Fruit fly (Drosophila melanogaster) whole organism, embryonic: ENCODE results near the gene CG33514.

ENCODE experiments used
- Antp ChIP-seq: fragments of 200-800 bp; sonication (Bioruptor generic); optimal IDR thresholded peaks from 3 replicates; lab custom pipeline; 2016; ENCODE audit warnings: missing biosample characterization, missing genetic modification characterization
- B-H2 ChIP-seq: fragments of 200-800 bp; sonication (Bioruptor generic); optimal IDR thresholded peaks from 2 replicates; lab custom pipeline; 2018; ENCODE audit warnings: missing biosample characterization, mild to moderate bottlenecking, missing genetic modification characterization
- Bteb2 ChIP-seq: fragments of 200-800 bp; sonication (Bioruptor generic); optimal IDR thresholded peaks from 2 replicates; lab custom pipeline; 2016; ENCODE audit warnings: missing biosample characterization, missing genetic modification characterization
- C15 ChIP-seq: fragments of 200-800 bp; sonication (Bioruptor generic); IDR thresholded peaks from 3 replicates; pipeline ENCODE4 v1.3.6; 2022; ENCODE audit warnings: missing biosample characterization, missing genetic modification characterization
- CG10321 ChIP-seq: fragments of 200-800 bp; sonication (Bioruptor generic); IDR thresholded peaks from 2 replicates; pipeline ENCODE4 v1.3.6; 2022; ENCODE audit warnings: missing biosample characterization, missing genetic modification characterization
- CG10462 ChIP-seq: fragments of 200-800 bp; sonication (Bioruptor generic); optimal IDR thresholded peaks from 2 replicates; lab custom pipeline; 2016; ENCODE audit warnings: missing biosample characterization, missing genetic modification characterization
- CG12299 ChIP-seq: fragments of 200-800 bp; sonication (Bioruptor generic); optimal IDR thresholded peaks from 2 replicates; lab custom pipeline; 2018; ENCODE audit warnings: missing biosample characterization, mild to moderate bottlenecking, missing genetic modification characterization
- CG1233 ChIP-seq: fragments of 200-800 bp; sonication (Bioruptor generic); optimal IDR thresholded peaks from 4 replicates; lab custom pipeline; 2018; ENCODE audit warnings: missing biosample characterization, mild to moderate bottlenecking, missing genetic modification characterization
- CG12659 ChIP-seq: fragments of 200-800 bp; sonication (Bioruptor generic); optimal IDR thresholded peaks from 3 replicates; lab custom pipeline; 2017; ENCODE audit warnings: mild to moderate bottlenecking, missing biosample characterization, missing genetic modification reagents, missing genetic modification characterization
- CG12744 ChIP-seq: fragments of 200-800 bp; sonication (Bioruptor generic); optimal IDR thresholded peaks from 2 replicates; lab custom pipeline; 2016; ENCODE audit warnings: missing biosample characterization, missing genetic modification characterization
- CG13287 ChIP-seq: fragments of 200-800 bp; sonication (Bioruptor generic); IDR thresholded peaks from 2 replicates; pipeline ENCODE4 v1.3.6; 2022; ENCODE audit warnings: missing biosample characterization, missing genetic modification characterization; ENCODE audit not compliant: partially characterized antibody
- CG14965 ChIP-seq: fragments of 200-800 bp; sonication (Bioruptor generic); optimal IDR thresholded peaks from 2 replicates; lab custom pipeline; 2016; ENCODE audit warnings: missing biosample characterization, missing genetic modification characterization, borderline replicate concordance
- CG1529 ChIP-seq: fragments of 200-800 bp; sonication (Bioruptor generic); optimal IDR thresholded peaks from 3 replicates; lab custom pipeline; 2018; ENCODE audit warnings: missing biosample characterization, missing genetic modification characterization
- CG15696 ChIP-seq: fragments of 200-800 bp; sonication (Bioruptor generic); optimal IDR thresholded peaks from 2 replicates; lab custom pipeline; 2019; ENCODE audit warnings: missing biosample characterization, mild to moderate bottlenecking, missing genetic modification characterization, moderate library complexity
- CG17328 ChIP-seq: fragments of 200-800 bp; sonication (Bioruptor generic); IDR thresholded peaks from 2 replicates; pipeline ENCODE4 v1.3.6; 2022; ENCODE audit warnings: missing biosample characterization, missing genetic modification characterization
- CG17385 ChIP-seq: fragments of 200-800 bp; sonication (Bioruptor generic); optimal IDR thresholded peaks from 3 replicates; lab custom pipeline; 2018; ENCODE audit warnings: missing biosample characterization, mild to moderate bottlenecking, missing genetic modification characterization
- CG18764 ChIP-seq: fragments of 200-800 bp; sonication (Bioruptor generic); optimal IDR thresholded peaks from 3 replicates; lab custom pipeline; 2016; ENCODE audit warnings: missing biosample characterization, missing genetic modification characterization
- CG2116 ChIP-seq: fragments of 200-800 bp; sonication (Bioruptor generic); optimal IDR thresholded peaks from 3 replicates; lab custom pipeline; 2018; ENCODE audit warnings: missing biosample characterization, mild to moderate bottlenecking, missing genetic modification characterization
- CG2199 ChIP-seq: fragments of 200-800 bp; sonication (Bioruptor generic); IDR thresholded peaks from 3 replicates; pipeline ENCODE4 v1.3.6; 2022; ENCODE audit warnings: missing biosample characterization, missing genetic modification characterization
- CG30020 ChIP-seq: fragments of 200-800 bp; optimal IDR thresholded peaks from 2 replicates; lab custom pipeline; 2019; ENCODE audit warnings: missing biosample characterization, mild to moderate bottlenecking, missing genetic modification characterization, moderate library complexity
- CG3163 ChIP-seq: fragments of 200-800 bp; sonication (Bioruptor generic); optimal IDR thresholded peaks from 3 replicates; lab custom pipeline; 2016; ENCODE audit warnings: missing biosample characterization, missing genetic modification characterization
- CG34422 ChIP-seq: fragments of 200-800 bp; sonication (Bioruptor generic); IDR thresholded peaks from 3 replicates; pipeline ENCODE4 v1.3.6; 2022; ENCODE audit warnings: missing biosample characterization, missing genetic modification characterization
- CG43689 ChIP-seq: fragments of 200-800 bp; sonication (Bioruptor generic); IDR thresholded peaks from 2 replicates; pipeline ENCODE4 v1.3.6; 2022; ENCODE audit warnings: missing biosample characterization, missing genetic modification characterization
- CG4424 ChIP-seq: fragments of 200-800 bp; sonication (Bioruptor generic); optimal IDR thresholded peaks from 3 replicates; lab custom pipeline; 2016; ENCODE audit warnings: missing biosample characterization, missing genetic modification characterization
- CG4730 ChIP-seq: fragments of 200-800 bp; sonication (Bioruptor generic); IDR thresholded peaks from 2 replicates; pipeline ENCODE4 v1.3.6; 2022; ENCODE audit warnings: missing biosample characterization, missing genetic modification characterization
- CG5180 ChIP-seq: fragments of 200-800 bp; sonication (Bioruptor generic); optimal IDR thresholded peaks from 3 replicates; lab custom pipeline; 2017; ENCODE audit warnings: missing biosample characterization, missing genetic modification characterization, mild to moderate bottlenecking, moderate library complexity, missing genetic modification reagents
- CG7786 ChIP-seq: fragments of 200-800 bp; sonication (Bioruptor generic); optimal IDR thresholded peaks from 2 replicates; lab custom pipeline; 2016; ENCODE audit warnings: missing biosample characterization, missing genetic modification characterization
- Deaf1 ChIP-seq: fragments of 200-800 bp; optimal IDR thresholded peaks from 3 replicates; lab custom pipeline; 2019; ENCODE audit warnings: missing biosample characterization, mild to moderate bottlenecking, missing genetic modification characterization, moderate library complexity
- Dip3 ChIP-seq: fragments of 200-800 bp; sonication (Bioruptor generic); optimal IDR thresholded peaks from 3 replicates; lab custom pipeline; 2016; ENCODE audit warnings: missing biosample characterization, missing genetic modification characterization
- Doc2 ChIP-seq: fragments of 200-800 bp; sonication (Bioruptor generic); IDR thresholded peaks from 2 replicates; pipeline ENCODE4 v1.3.6; 2022; ENCODE audit warnings: missing biosample characterization, missing genetic modification characterization
- Fer1 ChIP-seq: fragments of 200-800 bp; sonication (Bioruptor generic); optimal IDR thresholded peaks from 2 replicates; lab custom pipeline; 2017; ENCODE audit warnings: missing biosample characterization, mild to moderate bottlenecking, missing genetic modification characterization
- Fer2 ChIP-seq: fragments of 200-800 bp; sonication (Bioruptor generic); optimal IDR thresholded peaks from 2 replicates; lab custom pipeline; 2018; ENCODE audit warnings: missing biosample characterization, mild to moderate bottlenecking, missing genetic modification characterization, moderate library complexity
- Gsc ChIP-seq: fragments of 200-800 bp; sonication (Bioruptor generic); IDR thresholded peaks from 2 replicates; pipeline ENCODE4 v1.3.6; 2022; ENCODE audit warnings: missing biosample characterization, missing genetic modification characterization
- Hr3 ChIP-seq: fragments of 200-800 bp; sonication (Bioruptor generic); optimal IDR thresholded peaks from 3 replicates; lab custom pipeline; 2016; ENCODE audit warnings: missing biosample characterization, missing genetic modification characterization
- Jarid2 ChIP-seq: fragments of 200-800 bp; sonication (Bioruptor generic); optimal IDR thresholded peaks from 3 replicates; lab custom pipeline; 2017; ENCODE audit warnings: mild to moderate bottlenecking, missing biosample characterization, missing genetic modification reagents, missing genetic modification characterization
- Lim3 ChIP-seq: fragments of 200-800 bp; sonication (Bioruptor generic); IDR thresholded peaks from 2 replicates; pipeline ENCODE4 v1.3.6; 2022; ENCODE audit warnings: missing biosample characterization, missing genetic modification characterization
- Scr ChIP-seq: fragments of 200-800 bp; sonication (Bioruptor generic); IDR thresholded peaks from 2 replicates; pipeline ENCODE4 v1.3.6; 2022; ENCODE audit warnings: missing biosample characterization, missing genetic modification characterization; ENCODE audit not compliant: partially characterized antibody
- ash1 ChIP-seq: fragments of 200-800 bp; sonication (Bioruptor generic); optimal IDR thresholded peaks from 2 replicates; lab custom pipeline; 2018; ENCODE audit warnings: missing biosample characterization, mild to moderate bottlenecking, missing genetic modification characterization
- ato ChIP-seq: fragments of 200-800 bp; sonication (Bioruptor generic); IDR thresholded peaks from 2 replicates; pipeline ENCODE4 v1.3.6; 2022; ENCODE audit warnings: missing biosample characterization, missing genetic modification characterization; ENCODE audit not compliant: partially characterized antibody
- chinmo ChIP-seq: fragments of 200-800 bp; sonication (Bioruptor generic); IDR thresholded peaks from 4 replicates; pipeline ENCODE4 v1.3.6; 2022; ENCODE audit warnings: missing biosample characterization, missing genetic modification characterization; ENCODE audit not compliant: partially characterized antibody
- chm ChIP-seq: fragments of 200-800 bp; sonication (Bioruptor generic); IDR thresholded peaks from 2 replicates; pipeline ENCODE4 v1.3.6; 2022; ENCODE audit warnings: missing biosample characterization, missing genetic modification characterization
- corto ChIP-seq: fragments of 200-800 bp; sonication (Bioruptor generic); optimal IDR thresholded peaks from 2 replicates; lab custom pipeline; 2016; ENCODE audit warnings: missing biosample characterization, mild to moderate bottlenecking, missing genetic modification characterization, moderate library complexity
- ewg ChIP-seq: fragments of 200-800 bp; sonication (Bioruptor generic); optimal IDR thresholded peaks from 3 replicates; lab custom pipeline; 2017; ENCODE audit warnings: mild to moderate bottlenecking, missing biosample characterization, missing genetic modification reagents, missing genetic modification characterization
- hbn ChIP-seq: fragments of 200-800 bp; sonication (Bioruptor generic); IDR thresholded peaks from 2 replicates; pipeline ENCODE4 v1.3.6; 2022; ENCODE audit warnings: missing biosample characterization, missing genetic modification characterization; ENCODE audit not compliant: partially characterized antibody
- jumu ChIP-seq: fragments of 200-800 bp; sonication (Bioruptor generic); optimal IDR thresholded peaks from 3 replicates; lab custom pipeline; 2016; ENCODE audit warnings: missing biosample characterization, missing genetic modification characterization
- nmo ChIP-seq: fragments of 200-800 bp; sonication (Bioruptor generic); optimal IDR thresholded peaks from 2 replicates; lab custom pipeline; 2018; ENCODE audit warnings: missing biosample characterization, mild to moderate bottlenecking, missing genetic modification characterization, moderate library complexity
- ranshi ChIP-seq: fragments of 200-800 bp; sonication (Bioruptor generic); IDR thresholded peaks from 2 replicates; pipeline ENCODE4 v1.3.6; 2022; ENCODE audit warnings: missing biosample characterization, missing genetic modification characterization
- repo ChIP-seq: fragments of 200-800 bp; sonication (Bioruptor generic); optimal IDR thresholded peaks from 2 replicates; lab custom pipeline; 2016; ENCODE audit warnings: missing biosample characterization, missing genetic modification characterization
- salm ChIP-seq: fragments of 200-800 bp; sonication (Bioruptor generic); optimal IDR thresholded peaks from 2 replicates; lab custom pipeline; 2018; ENCODE audit warnings: missing biosample characterization, mild to moderate bottlenecking, missing genetic modification characterization
- sug ChIP-seq: fragments of 200-800 bp; optimal IDR thresholded peaks from 2 replicates; lab custom pipeline; 2019; ENCODE audit warnings: missing biosample characterization, mild to moderate bottlenecking, missing genetic modification characterization, moderate library complexity
- tna ChIP-seq: fragments of 200-800 bp; sonication (Bioruptor generic); IDR thresholded peaks from 2 replicates; pipeline ENCODE4 v1.3.6; 2022; ENCODE audit warnings: missing biosample characterization, missing genetic modification characterization; ENCODE audit not compliant: partially characterized antibody
- zfh2 ChIP-seq: fragments of 200-800 bp; sonication (Bioruptor generic); optimal IDR thresholded peaks from 2 replicates; lab custom pipeline; 2016; ENCODE audit warnings: missing biosample characterization, missing genetic modification characterization

Gene CG33514

DNA sequence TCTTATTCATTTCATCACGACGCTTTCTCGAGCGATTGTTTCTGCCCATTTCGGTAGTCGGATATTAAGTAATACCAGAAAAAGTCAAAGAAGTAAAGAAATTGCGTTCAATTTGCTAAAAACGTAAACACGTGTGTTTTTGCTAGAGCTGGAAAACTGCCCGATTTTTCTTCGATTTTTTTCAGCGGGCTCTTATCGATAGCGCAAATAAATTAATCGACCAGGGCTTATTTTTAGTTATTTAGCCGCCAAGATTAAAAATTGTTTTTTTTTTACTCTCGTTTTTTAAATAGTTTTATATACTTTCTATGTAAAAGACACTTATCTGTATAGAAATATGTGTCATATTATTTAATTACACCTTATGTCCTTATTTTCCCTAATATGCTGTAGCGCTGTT lies 40.7 kb downstream of the CG33514 start, which contains the start of gene CG15019 (continued):
- TF ChIP-seq Doc2 (no peak), CG7786 (GFP tag; lab: Kevin White, UChicago) (no peak), Dip3 (GFP tag; lab: Kevin White, UChicago) (no peak), zfh2 (GFP tag; lab: Kevin White, UChicago) (no peak), Gsc (GFP tag; lab: Robert Waterston, UW) (no peak), jumu (GFP tag; lab: Kevin White, UChicago) (no peak), Lim3 (GFP tag; lab: Robert Waterston, UW) (no peak), repo (GFP tag; lab: Kevin White, UChicago) (no peak), CG4424 (GFP tag; lab: Kevin White, UChicago) (no peak), hbn (peak; percentile 75), chinmo (GFP tag; lab: Robert Waterston, UW) (no peak), CG30020 (tag; lab: Kevin White, UChicago) (no peak), CG3163 (GFP tag; lab: Kevin White, UChicago) (no peak), Jarid2 (no peak), CG4730 (GFP tag; lab: Robert Waterston, UW) (no peak), nmo (GFP tag; lab: Kevin White, UChicago) (no peak), Hr3 (GFP tag; lab: Kevin White, UChicago) (no peak), tna (GFP tag; lab: Robert Waterston, UW) (peak; percentile 11; the same call in 1 of the 2 replicates), CG5180 (GFP tag; lab: Kevin White, UChicago) (no peak), CG12659 (GFP tag; lab: Kevin White, UChicago) (no peak), CG2199 (no peak), corto (GFP tag; lab: Kevin White, UChicago) (no peak), CG2116 (peak; percentile 46), ewg (GFP tag; lab: Kevin White, UChicago) (no peak), CG13287 (GFP tag; lab: Robert Waterston, UW) (peak; percentile 87), CG1233 (GFP tag; lab: Kevin White, UChicago) (no peak), chm (GFP tag; lab: Robert Waterston, UW) (no peak), Antp (GFP tag; lab: Kevin White, UChicago) (no peak), CG43689 (GFP tag; lab: Robert Waterston, UW) (no peak), CG10462 (GFP tag; lab: Kevin White, UChicago) (no peak), CG10321 (GFP tag; lab: Robert Waterston, UW) (no peak), Bteb2 (GFP tag; lab: Kevin White, UChicago) (no peak), Deaf1 (tag; lab: Kevin White, UChicago) (no peak), CG1529 (GFP tag; lab: Kevin White, UChicago) (no peak), CG17328 (GFP tag; lab: Robert Waterston, UW) (no peak), CG12299 (tag; lab: Kevin White, UChicago) (no peak), ranshi (GFP tag; lab: Robert Waterston, UW) (no peak), CG34422 (GFP tag; lab: Robert Waterston, UW) (no peak), salm (tag; lab: Kevin White, UChicago) (no peak), ato (GFP tag; lab: Robert Waterston, UW) (peak; percentile 31; the same call in 1 of the 2 replicates), sug (tag; lab: Kevin White, UChicago) (no peak), CG12744 (GFP tag; lab: Kevin White, UChicago) (no peak), CG17385 (GFP tag; lab: Kevin White, UChicago) (no peak), CG18764 (GFP tag; lab: Kevin White, UChicago) (no peak), Fer2 (tag; lab: Kevin White, UChicago) (no peak), Scr (GFP tag; lab: Robert Waterston, UW) (peak; percentile 73), B-H2 (GFP tag; lab: Kevin White, UChicago) (no peak), CG14965 (GFP tag; lab: Kevin White, UChicago) (no peak), CG15696 (tag; lab: Kevin White, UChicago) (no peak), ash1 (no peak), C15 (GFP tag; lab: Robert Waterston, UW) (no peak), Fer1 (GFP tag; lab: Kevin White, UChicago) (no peak)
